Worm (Caenorhabditis elegans): Measurements from ENCODE around the gene cmd-1.

cmd-1 gene

ce11 chrV:1156431-1156830 is 360 bp downstream of the cmd-1 start:
- TF ChIP-seq atf-7 (tag; optimal IDR thresholded peaks at IDR 0.05) (no peak), Y56A3A.18 (GFP tag; IDR thresholded peaks at IDR 0.05) (0 out of 2 replicates have a peak, but pooled peaks have one; percentile 12)

ce11 chrV:1157443-1157842 is 1.4 kb downstream of the cmd-1 start:
- TF ChIP-seq ztf-25 (GFP tag; IDR thresholded peaks at IDR 0.05) (no peak), F39B2.1 (GFP tag; IDR thresholded peaks at IDR 0.05) (0 out of 2 replicates have a peak, but pooled peaks have one; percentile 20), lin-26 (GFP tag; IDR thresholded peaks at IDR 0.05) (peak; percentile 26; the same call in 1 of the 2 replicates), egrh-3 (GFP tag; IDR thresholded peaks at IDR 0.05) (0 out of 2 replicates have a peak, but pooled peaks have one; percentile 9), ceh-100 (GFP tag; IDR thresholded peaks at IDR 0.05) (0 out of 2 replicates have a peak, but pooled peaks have one; percentile 11), athp-1 (tag; optimal IDR thresholded peaks at IDR 0.05) (peak; percentile 28), madf-3 (GFP tag; IDR thresholded peaks at IDR 0.05) (0 out of 2 replicates have a peak, but pooled peaks have one; percentile 26), repo-1 (tag; optimal IDR thresholded peaks at IDR 0.05) (peak; percentile 43), dpff-1 (tag; optimal IDR thresholded peaks at IDR 0.05) (no peak), attf-6 (GFP tag; IDR thresholded peaks at IDR 0.05) (peak; percentile 20; the same call in 1 of the 2 replicates), rec-8 (tag; optimal IDR thresholded peaks at IDR 0.05) (no peak), Y53G8AR.9 (GFP tag; conservative IDR thresholded peaks at IDR 0.05) (peak; percentile 43; the same call in 1 of the 2 replicates), snpc-3.4 (tag; optimal IDR thresholded peaks at IDR 0.05) (peak; percentile 7), ama-1 (optimal IDR thresholded peaks at IDR 0.05) (no peak), ama-1 (GFP tag; optimal IDR thresholded peaks at IDR 0.05) (no peak), mcd-1 (GFP tag; IDR thresholded peaks at IDR 0.05) (0 out of 2 replicates have a peak, but pooled peaks have one; percentile 15), xnd-1 (tag; optimal IDR thresholded peaks at IDR 0.05) (peak; percentile 0), atf-7 (tag; optimal IDR thresholded peaks at IDR 0.05) (peak; percentile 34), attf-5 (GFP tag; optimal IDR thresholded peaks at IDR 0.05) (peak; percentile 6), B0019.2 (GFP tag; conservative IDR thresholded peaks at IDR 0.05) (no peak), K11D2.4 (GFP tag; IDR thresholded peaks at IDR 0.05) (no peak), aptf-2 (GFP tag; conservative IDR thresholded peaks at IDR 0.05) (no peak)

- peak; percentile 69 for TF ChIP-seq F10E7.11 (tag; optimal IDR thresholded peaks at IDR 0.05)
- peak; percentile 73 for TF ChIP-seq chd-7 (tag; optimal IDR thresholded peaks at IDR 0.05)
- TF ChIP-seq pha-4 (tag; optimal IDR thresholded peaks at IDR 0.05) = no peak
- TF ChIP-seq let-526 (GFP tag; IDR thresholded peaks at IDR 0.05) = 0 out of 2 replicates have a peak, but pooled peaks have one; percentile 9
- peak; percentile 32; the same call in 1 of the 2 replicates for TF ChIP-seq hsf-1 (GFP tag; IDR thresholded peaks at IDR 0.05)
- no peak for TF ChIP-seq somi-1 (GFP tag; optimal IDR thresholded peaks at IDR 0.05)
- TF ChIP-seq F23B12.7 (tag; optimal IDR thresholded peaks at IDR 0.05; ENCODE audit: insufficient read depth) = no peak
- TF ChIP-seq nfyb-1 (GFP tag; IDR thresholded peaks at IDR 0.05) = peak; percentile 86
- TF ChIP-seq ztf-26 (tag; optimal IDR thresholded peaks at IDR 0.05) = peak; percentile 49
- TF ChIP-seq F57C9.4 (tag; optimal IDR thresholded peaks at IDR 0.05) = peak; percentile 69
- peak; percentile 15 for TF ChIP-seq lin-40 (tag; optimal IDR thresholded peaks at IDR 0.05)
- TF ChIP-seq tlf-1 (GFP tag; optimal IDR thresholded peaks at IDR 0.05) = peak; percentile 62
- 0 out of 2 replicates have a peak, but pooled peaks have one; percentile 17 for TF ChIP-seq attf-3 (GFP tag; conservative IDR thresholded peaks at IDR 0.05)
- TF ChIP-seq nhr-27 (tag; optimal IDR thresholded peaks at IDR 0.05) = peak; percentile 45
- peak; percentile 63; the same call in 1 of the 2 replicates for TF ChIP-seq egl-18 (GFP tag; IDR thresholded peaks at IDR 0.05)
- TF ChIP-seq hmg-20 (GFP tag; IDR thresholded peaks at IDR 0.05) = peak; percentile 16; the same call in 1 of the 2 replicates
- TF ChIP-seq zfh-2 (GFP tag; conservative IDR thresholded peaks at IDR 0.05) = no peak
- TF ChIP-seq ama-1 (optimal IDR thresholded peaks at IDR 0.05) = peak; percentile 55
- no peak for TF ChIP-seq ama-1 (GFP tag; optimal IDR thresholded peaks at IDR 0.05)
- TF ChIP-seq ets-4 (GFP tag; optimal IDR thresholded peaks at IDR 0.05) = no peak
- TF ChIP-seq F39B2.1 (GFP tag; IDR thresholded peaks at IDR 0.05) = no peak
- peak; percentile 87 for TF ChIP-seq F52B5.7 (tag; optimal IDR thresholded peaks at IDR 0.05)
- TF ChIP-seq K11D2.4 (GFP tag; IDR thresholded peaks at IDR 0.05) = 0 out of 2 replicates have a peak, but pooled peaks have one; percentile 52
- TF ChIP-seq cebp-1 (GFP tag; IDR thresholded peaks at IDR 0.05) = peak; percentile 31
- TF ChIP-seq cebp-1 (tag; optimal IDR thresholded peaks at IDR 0.05) = peak; percentile 61
- no peak for TF ChIP-seq sptf-2 (GFP tag; optimal IDR thresholded peaks at IDR 0.05)
- TF ChIP-seq C17E4.6 (GFP tag; IDR thresholded peaks at IDR 0.05) = peak; percentile 53
Measured at ce11 chrV:1158247-1158646, 2.2 kb downstream of the cmd-1 start.

All from whole organism, young adult.